Worm (Caenorhabditis elegans): ENCODE data around the gene lat-1.

ce11 chrII:8933693-8934432 is 37.2 kb downstream of the lat-1 start, which contains the start of gene T21B10.3:
- TF ChIP-seq nhr-25 (tag; optimal IDR thresholded peaks at IDR 0.05) (no peak), daf-12 (tag; optimal IDR thresholded peaks at IDR 0.05) (no peak), sea-2 (GFP tag; optimal IDR thresholded peaks at IDR 0.05) (no peak), snpc-4 (tag; optimal IDR thresholded peaks at IDR 0.05) (no peak), nhr-76 (tag; optimal IDR thresholded peaks at IDR 0.05) (no peak), ztf-4 (tag; optimal IDR thresholded peaks at IDR 0.05) (no peak), nhr-67 (tag; optimal IDR thresholded peaks at IDR 0.05) (no peak), ceh-9 (tag; optimal IDR thresholded peaks at IDR 0.05) (no peak)
